Worm (Caenorhabditis elegans) whole organism, midembryonic: ENCODE data around the gene F19H8.2.

Experiments
- T22C8.4 ChIP-seq: fragments of 200-800 bp; sonication (Bioruptor generic); IDR thresholded peaks from 2 replicates; pipeline ENCODE4 v1.3.6; 2022; ENCODE audit warnings: missing genetic modification characterization, missing compliant biosample characterization
- flt-1 ChIP-seq: fragments of 200-800 bp; sonication (Bioruptor generic); IDR thresholded peaks from 2 replicates; pipeline ENCODE4 v1.3.6; 2022; ENCODE audit warnings: missing genetic modification characterization, missing compliant biosample characterization
- ref-1 ChIP-seq: fragments of 200-800 bp; sonication (Bioruptor generic); conservative IDR thresholded peaks from 2 replicates; pipeline ENCODE4 v1.3.6; 2022; ENCODE audit warnings: missing genetic modification reagents, missing genetic modification characterization, missing compliant biosample characterization
- tab-1 ChIP-seq: fragments of 200-800 bp; sonication (Bioruptor generic); IDR thresholded peaks from 2 replicates; pipeline ENCODE4 v1.3.6; 2022; ENCODE audit warnings: missing genetic modification characterization, missing compliant biosample characterization
- ztf-23 ChIP-seq: fragments of 200-800 bp; sonication (Bioruptor generic); IDR thresholded peaks from 2 replicates; pipeline ENCODE4 v1.3.6; 2022; ENCODE audit warnings: missing genetic modification reagents, missing genetic modification characterization, missing compliant biosample characterization
- ztf-29 ChIP-seq: fragments of 200-800 bp; sonication (Bioruptor generic); IDR thresholded peaks from 2 replicates; pipeline ENCODE4 v1.3.6; 2022; ENCODE audit warnings: missing genetic modification reagents, missing genetic modification characterization, missing compliant biosample characterization

ce11 chrII:14591699-14592098 is 14.0 kb downstream of the F19H8.2 start, which contains the start of gene C01G12.7:
- TF ChIP-seq tab-1 (GFP tag; lab: Robert Waterston, UW) (no peak), flt-1 (GFP tag; lab: Robert Waterston, UW) (no peak), ztf-23 (GFP tag; lab: Robert Waterston, UW) (no peak), T22C8.4 (GFP tag; lab: Robert Waterston, UW) (no peak), ztf-29 (GFP tag; lab: Robert Waterston, UW) (no peak), ref-1 (no peak)
